Worm (Caenorhabditis elegans) whole organism, L4/young adult: ENCODE measurements around the gene C28G1.2.

Experiments used
- W03F9.2 ChIP-seq: fragments of 150-350 bp; optimal IDR thresholded peaks from 2 replicates; lab custom pipeline; 2014; ENCODE audit warnings: missing biosample characterization, missing genetic modification characterization
- dao-5 ChIP-seq: sonication (generic microtip); optimal IDR thresholded peaks from 2 replicates; lab custom pipeline; 2016; ENCODE audit warnings: missing genotype, missing genetic modification characterization, moderate library complexity, missing compliant biosample characterization
- him-1 ChIP-seq: sonication (generic microtip); optimal IDR thresholded peaks from 2 replicates; lab custom pipeline; 2016; ENCODE audit warnings: missing genotype, missing genetic modification reagents, missing genetic modification characterization, missing compliant biosample characterization

DNA sequence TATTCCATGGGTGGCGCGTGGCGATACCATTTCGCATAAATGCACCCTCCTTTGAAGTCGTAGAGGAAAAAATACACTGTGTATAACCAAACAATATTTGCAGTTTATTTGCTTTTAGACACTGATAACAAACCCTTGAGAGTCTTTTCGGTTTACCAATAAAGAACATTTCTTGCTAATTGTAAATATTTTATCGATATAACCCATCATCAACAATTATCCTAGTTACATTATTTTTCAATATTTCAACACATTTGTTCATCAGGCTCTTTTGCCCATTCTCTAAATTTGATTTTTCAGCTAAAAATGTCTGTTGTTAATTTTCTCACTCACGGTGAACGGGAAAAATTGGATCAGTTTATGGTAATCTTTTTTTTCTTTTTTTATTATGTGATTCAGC is 8.2 kb downstream of the C28G1.2 start, which contains the start of gene ubc-23:
- TF ChIP-seq dao-5 (tag; lab: Kevin White, UChicago) (no peak), him-1 (no peak), W03F9.2 (tag; lab: Kevin White, UChicago) (no peak)
